Fruit fly (Drosophila melanogaster) whole organism, pupa: ENCODE data around the gene bb8.

ENCODE experiments used
- CG10348 ChIP-seq: fragments of 200-800 bp; sonication (Bioruptor generic); IDR thresholded peaks from 2 replicates; pipeline ENCODE4 v1.3.6; 2022; ENCODE audit warnings: missing biosample characterization, missing genetic modification characterization
- CG13204 ChIP-seq: fragments of 200-800 bp; sonication (Bioruptor generic); optimal IDR thresholded peaks from 2 replicates; lab custom pipeline; 2018; ENCODE audit warnings: missing biosample characterization, mild to moderate bottlenecking, missing genetic modification characterization, moderate library complexity
- CG14655 ChIP-seq: fragments of 200-800 bp; sonication (Bioruptor generic); optimal IDR thresholded peaks from 3 replicates; lab custom pipeline; 2017; ENCODE audit warnings: mild to moderate bottlenecking, missing biosample characterization, missing genetic modification reagents, missing genetic modification characterization
- CG15710 ChIP-seq: fragments of 200-800 bp; sonication (Bioruptor generic); optimal IDR thresholded peaks from 2 replicates; lab custom pipeline; 2018; ENCODE audit warnings: missing biosample characterization, mild to moderate bottlenecking, missing genetic modification characterization, moderate library complexity
- CG17806 ChIP-seq: fragments of 200-800 bp; sonication (Bioruptor generic); optimal IDR thresholded peaks from 2 replicates; lab custom pipeline; 2018; ENCODE audit warnings: missing biosample characterization, mild to moderate bottlenecking, missing genetic modification characterization, moderate library complexity
- CG32121 ChIP-seq: fragments of 200-800 bp; sonication (Bioruptor generic); IDR thresholded peaks from 2 replicates; pipeline ENCODE4 v1.3.6; 2022; ENCODE audit warnings: missing biosample characterization, missing genetic modification characterization
- CG34367 ChIP-seq: fragments of 200-800 bp; sonication (Bioruptor generic); optimal IDR thresholded peaks from 2 replicates; lab custom pipeline; 2018; ENCODE audit warnings: missing biosample characterization, mild to moderate bottlenecking, missing genetic modification characterization
- CG4496 ChIP-seq: fragments of 200-800 bp; sonication (Bioruptor generic); IDR thresholded peaks from 3 replicates; pipeline ENCODE4 v1.3.6; 2022; ENCODE audit warnings: missing biosample characterization, missing genetic modification characterization
- CG8159 ChIP-seq: fragments of 200-800 bp; sonication (Bioruptor generic); optimal IDR thresholded peaks from 3 replicates; lab custom pipeline; 2018; ENCODE audit warnings: missing biosample characterization, mild to moderate bottlenecking, missing genetic modification characterization, moderate library complexity
- CG8301 ChIP-seq: fragments of 200-800 bp; sonication (Bioruptor generic); optimal IDR thresholded peaks from 2 replicates; lab custom pipeline; 2018; ENCODE audit warnings: missing biosample characterization, mild to moderate bottlenecking, missing genetic modification characterization
- CG9948 ChIP-seq: fragments of 200-800 bp; sonication (Bioruptor generic); optimal IDR thresholded peaks from 2 replicates; lab custom pipeline; 2018; ENCODE audit warnings: missing biosample characterization, mild to moderate bottlenecking, missing genetic modification characterization, moderate library complexity
- D1 ChIP-seq: fragments of 200-800 bp; sonication (Bioruptor generic); optimal IDR thresholded peaks from 2 replicates; lab custom pipeline; 2018; ENCODE audit warnings: missing biosample characterization, mild to moderate bottlenecking, missing genetic modification characterization, moderate library complexity
- EcR ChIP-seq: fragments of 200-800 bp; sonication (Bioruptor generic); optimal IDR thresholded peaks from 3 replicates; lab custom pipeline; 2019; ENCODE audit warnings: missing biosample characterization, missing genetic modification characterization, mild to moderate bottlenecking, moderate library complexity, missing genetic modification reagents
- Ets98B ChIP-seq: fragments of 200-800 bp; sonication (Bioruptor generic); IDR thresholded peaks from 2 replicates; pipeline ENCODE4 v1.3.6; 2022; ENCODE audit warnings: missing biosample characterization, missing genetic modification characterization
- Pif1A ChIP-seq: fragments of 200-800 bp; sonication (Bioruptor generic); optimal IDR thresholded peaks from 3 replicates; lab custom pipeline; 2016; ENCODE audit warnings: missing biosample characterization, missing genetic modification characterization
- Pif1B ChIP-seq: fragments of 200-800 bp; sonication (Bioruptor generic); optimal IDR thresholded peaks from 3 replicates; lab custom pipeline; 2016; ENCODE audit warnings: missing biosample characterization, missing genetic modification characterization
- Snoo ChIP-seq: fragments of 200-800 bp; sonication (Bioruptor generic); optimal IDR thresholded peaks from 3 replicates; lab custom pipeline; 2017; ENCODE audit warnings: missing biosample characterization, mild to moderate bottlenecking, missing genetic modification characterization, inconsistent platforms
- fd96Ca ChIP-seq: fragments of 200-800 bp; sonication (Bioruptor generic); IDR thresholded peaks from 3 replicates; pipeline ENCODE4 v1.3.6; 2022; ENCODE audit warnings: missing biosample characterization, missing genetic modification characterization
- gl ChIP-seq: fragments of 200-800 bp; sonication (Bioruptor generic); optimal IDR thresholded peaks from 2 replicates; lab custom pipeline; 2018; ENCODE audit warnings: missing biosample characterization, mild to moderate bottlenecking, missing genetic modification characterization
- rn ChIP-seq: fragments of 200-800 bp; sonication (Bioruptor generic); IDR thresholded peaks from 2 replicates; pipeline ENCODE4 v1.3.6; 2022; ENCODE audit warnings: missing biosample characterization, missing genetic modification characterization

bb8 gene

dm6 chr3R:23251256-23251655, 38.7 kb downstream of the bb8 start, which contains the start of the genes Rad60 and EloA:
Gene Rad60, minus strand, starts transcription at chr3R:23251477.
Gene EloA, plus strand, starts transcription at chr3R:23251563.
- TF ChIP-seq Pif1B (GFP tag; lab: Kevin White, UChicago) (peak; percentile 65), CG15710 (tag; lab: Kevin White, UChicago) (peak; percentile 60), CG14655 (GFP tag; lab: Kevin White, UChicago) (no peak), CG4496 (GFP tag; lab: Robert Waterston, UW) (peak; percentile 81), Snoo (tag; lab: Kevin White, UChicago) (peak; percentile 59), D1 (no peak), Ets98B (peak; percentile 70), CG8301 (tag; lab: Kevin White, UChicago) (peak; percentile 48), CG32121 (0 out of 2 replicates have a peak, but pooled peaks have one; percentile 12), Pif1A (no peak), CG34367 (tag; lab: Kevin White, UChicago) (peak; percentile 41), fd96Ca (GFP tag; lab: Robert Waterston, UW) (peak; percentile 79), EcR (GFP tag; lab: Kevin White, UChicago) (no peak), gl (tag; lab: Kevin White, UChicago) (peak; percentile 33), CG9948 (tag; lab: Kevin White, UChicago) (peak; percentile 26), CG17806 (tag; lab: Kevin White, UChicago) (peak; percentile 48), rn (0 out of 2 replicates have a peak, but pooled peaks have one; percentile 24), CG8159 (peak; percentile 58)

dm6 chr3R:23248853-23249573, 41.0 kb downstream of the bb8 start, which contains the start of gene CG4467:
Gene CG4467, minus strand, starts transcription at chr3R:23248903.
- TF ChIP-seq Pif1B (GFP tag; lab: Kevin White, UChicago) (no peak), Ets98B (peak; percentile 21; the same call in 1 of the 2 replicates)

- TF ChIP-seq CG8159: peak; percentile 56
- no peak for TF ChIP-seq CG10348
- TF ChIP-seq CG15710 (tag; lab: Kevin White, UChicago): peak; percentile 5
Measured at dm6 chr3R:23239934-23240632, 49.9 kb downstream of the bb8 start.

- TF ChIP-seq rn (no peak), D1 (no peak), CG14655 (GFP tag; lab: Kevin White, UChicago) (no peak), Pif1B (GFP tag; lab: Kevin White, UChicago) (no peak), CG13204 (GFP tag; lab: Kevin White, UChicago) (no peak), CG4496 (GFP tag; lab: Robert Waterston, UW) (no peak), CG8159 (no peak)
Measured at dm6 chr3R:23239051-23239450, 50.9 kb downstream of the bb8 start.
